Worm (Caenorhabditis elegans) whole organism, L2 larva: ENCODE measurements around the gene srbc-1.
A peak's percentile ranks its signal among the peaks of the same experiment; 100 is the strongest.

Experiments
- C34F6.9 ChIP-seq: fragments of 150-350 bp; optimal IDR thresholded peaks from 2 replicates; lab custom pipeline; 2014; ENCODE audit warnings: missing biosample characterization, missing genetic modification characterization
- F13H6.1 ChIP-seq: sonication (generic microtip); optimal IDR thresholded peaks from 2 replicates; lab custom pipeline; 2016; ENCODE audit warnings: missing genetic modification characterization, missing compliant biosample characterization
- Y55F3AM.14 ChIP-seq: fragments of 200-800 bp; sonication (Bioruptor generic); optimal IDR thresholded peaks from 2 replicates; lab custom pipeline; 2018; ENCODE audit warnings: mild to moderate bottlenecking, missing genetic modification characterization, missing compliant biosample characterization
- ZK546.5 ChIP-seq: sonication (generic microtip); optimal IDR thresholded peaks from 2 replicates; lab custom pipeline; 2017; ENCODE audit warnings: missing biosample characterization, missing genetic modification characterization
- alr-1 ChIP-seq: fragments of 150-350 bp; optimal IDR thresholded peaks from 2 replicates; lab custom pipeline; 2014; ENCODE audit warnings: missing biosample characterization, missing genetic modification characterization
- aly-2 ChIP-seq: fragments of 150-350 bp; optimal IDR thresholded peaks from 2 replicates; lab custom pipeline; 2014; ENCODE audit warnings: missing biosample characterization, missing genetic modification characterization
- ama-1 ChIP-seq: fragments of 150-350 bp; optimal IDR thresholded peaks from 2 replicates; lab custom pipeline; 2018; ENCODE audit warnings: inconsistent platforms
- blmp-1 ChIP-seq: sonication (generic microtip); optimal IDR thresholded peaks from 2 replicates; lab custom pipeline; 2017; ENCODE audit warnings: missing genetic modification characterization, mild to moderate bottlenecking, missing compliant biosample characterization, antibody characterized with exemption, moderate library complexity; ENCODE audit not compliant: insufficient read depth
- ceh-16 ChIP-seq: fragments of 150-350 bp; optimal IDR thresholded peaks from 2 replicates; lab custom pipeline; 2014; ENCODE audit warnings: missing biosample characterization, missing genetic modification characterization
- ceh-82 ChIP-seq: fragments of 150-350 bp; optimal IDR thresholded peaks from 2 replicates; lab custom pipeline; 2014; ENCODE audit warnings: missing biosample characterization, missing genetic modification characterization
- crh-2 ChIP-seq: sonication (generic microtip); optimal IDR thresholded peaks from 2 replicates; lab custom pipeline; 2017; ENCODE audit warnings: missing biosample characterization, missing genetic modification characterization
- dmd-4 ChIP-seq: sonication (generic microtip); optimal IDR thresholded peaks from 2 replicates; lab custom pipeline; 2017; ENCODE audit warnings: missing biosample characterization, missing genetic modification characterization
- egl-27 ChIP-seq: sonication (generic microtip); optimal IDR thresholded peaks from 3 replicates; lab custom pipeline; 2017; ENCODE audit warnings: missing biosample characterization, missing genetic modification reagents, missing genetic modification characterization
- elt-1 ChIP-seq: fragments of 150-350 bp; optimal IDR thresholded peaks from 2 replicates; lab custom pipeline; 2014; ENCODE audit warnings: missing biosample characterization, missing genetic modification characterization
- elt-3 ChIP-seq: sonication (generic microtip); optimal IDR thresholded peaks from 2 replicates; lab custom pipeline; 2017; ENCODE audit warnings: missing biosample characterization, missing genetic modification characterization
- fos-1 ChIP-seq: fragments of 150-350 bp; optimal IDR thresholded peaks from 2 replicates; lab custom pipeline; 2014; ENCODE audit warnings: missing biosample characterization, missing genetic modification characterization
- lin-11 ChIP-seq: fragments of 150-350 bp; sonication (generic microtip); optimal IDR thresholded peaks from 2 replicates; lab custom pipeline; 2014; ENCODE audit warnings: missing biosample characterization, missing genetic modification characterization, inconsistent platforms, mixed read lengths
- lin-13 ChIP-seq: fragments of 150-350 bp; optimal IDR thresholded peaks from 2 replicates; lab custom pipeline; 2014; ENCODE audit warnings: missing biosample characterization, missing genetic modification reagents, missing genetic modification characterization
- lsy-2 ChIP-seq, 2 experiments: fragments of 150-350 bp in 1 of 2; sonication (generic microtip) in 1 of 2; optimal IDR thresholded peaks; 2 replicates each; lab custom pipeline; 2014 to 2017; ENCODE audit warnings: missing biosample characterization in 2 of 2, missing genetic modification characterization in 2 of 2
- mab-5 ChIP-seq: fragments of 150-350 bp; optimal IDR thresholded peaks from 2 replicates; lab custom pipeline; 2014; ENCODE audit warnings: missing biosample characterization, missing genetic modification characterization
- mbf-1 ChIP-seq: sonication (generic microtip); optimal IDR thresholded peaks from 2 replicates; lab custom pipeline; 2017; ENCODE audit warnings: missing biosample characterization, missing genetic modification characterization
- mdl-1 ChIP-seq, 2 experiments: fragments of 150-350 bp in 1 of 2; sonication (generic microtip) in 1 of 2; optimal IDR thresholded peaks; 2 replicates each; lab custom pipeline; 2017; ENCODE audit warnings: missing biosample characterization in 2 of 2, missing genetic modification characterization in 2 of 2
- nhr-10 ChIP-seq: sonication (generic microtip); optimal IDR thresholded peaks from 2 replicates; lab custom pipeline; 2017; ENCODE audit warnings: missing biosample characterization, missing genetic modification characterization
- nhr-11 ChIP-seq: fragments of 150-350 bp; optimal IDR thresholded peaks from 2 replicates; lab custom pipeline; 2014; ENCODE audit warnings: missing biosample characterization, missing genetic modification characterization
- nhr-12 ChIP-seq: fragments of 150-350 bp; optimal IDR thresholded peaks from 2 replicates; lab custom pipeline; 2014; ENCODE audit warnings: missing biosample characterization, missing genetic modification characterization
- nhr-237 ChIP-seq: fragments of 150-350 bp; optimal IDR thresholded peaks from 2 replicates; lab custom pipeline; 2014; ENCODE audit warnings: missing biosample characterization, missing genetic modification characterization
- nhr-25 ChIP-seq: fragments of 150-350 bp; sonication (generic microtip); optimal IDR thresholded peaks from 3 replicates; lab custom pipeline; 2014; ENCODE audit warnings: missing biosample characterization, missing genetic modification characterization
- nhr-6 ChIP-seq: fragments of 150-350 bp; optimal IDR thresholded peaks from 2 replicates; lab custom pipeline; 2014; ENCODE audit warnings: missing biosample characterization, missing genetic modification characterization
- nhr-77 ChIP-seq: fragments of 150-350 bp; optimal IDR thresholded peaks from 2 replicates; lab custom pipeline; 2014; ENCODE audit warnings: missing biosample characterization, missing genetic modification characterization
- peb-1 ChIP-seq: fragments of 150-350 bp; optimal IDR thresholded peaks from 2 replicates; lab custom pipeline; 2014; ENCODE audit warnings: missing biosample characterization, missing genetic modification characterization
- sem-4 ChIP-seq: fragments of 150-350 bp; optimal IDR thresholded peaks from 2 replicates; lab custom pipeline; 2014; ENCODE audit warnings: missing biosample characterization, missing genetic modification reagents, missing genetic modification characterization
- sma-9 ChIP-seq, 2 experiments: fragments of 150-350 bp in 1 of 2; sonication (generic microtip) in 1 of 2; optimal IDR thresholded peaks; 2 replicates each; lab custom pipeline; 2014 to 2016; ENCODE audit warnings: missing genetic modification characterization in 2 of 2, mild to moderate bottlenecking in 1 of 2, missing biosample characterization in 1 of 2, missing compliant biosample characterization in 1 of 2, missing genetic modification reagents in 1 of 2, moderate library complexity in 1 of 2
- snpc-4 ChIP-seq: fragments of 150-350 bp; optimal IDR thresholded peaks from 2 replicates; lab custom pipeline; 2014; ENCODE audit warnings: missing biosample characterization, missing genetic modification characterization
- unc-55 ChIP-seq: fragments of 150-350 bp; sonication (generic microtip); optimal IDR thresholded peaks from 3 replicates; lab custom pipeline; 2014; ENCODE audit warnings: missing biosample characterization, missing genetic modification reagents, missing genetic modification characterization
- unc-62 ChIP-seq: fragments of 150-350 bp; optimal IDR thresholded peaks from 2 replicates; lab custom pipeline; 2014; ENCODE audit warnings: missing biosample characterization, missing genetic modification reagents, missing genetic modification characterization
- zag-1 ChIP-seq: fragments of 150-350 bp; optimal IDR thresholded peaks from 2 replicates; lab custom pipeline; 2014; ENCODE audit warnings: missing biosample characterization, missing genetic modification characterization
- ztf-1 ChIP-seq: fragments of 200-800 bp; sonication (Bioruptor generic); conservative IDR thresholded peaks from 2 replicates; pipeline ENCODE4 v1.3.6; 2022; ENCODE audit warnings: missing genetic modification characterization, missing compliant biosample characterization
- ztf-11 ChIP-seq: sonication (generic microtip); optimal IDR thresholded peaks from 2 replicates; lab custom pipeline; 2017; ENCODE audit warnings: missing biosample characterization, missing genetic modification characterization
- ztf-4 ChIP-seq: fragments of 150-350 bp; optimal IDR thresholded peaks from 2 replicates; lab custom pipeline; 2014; ENCODE audit warnings: missing biosample characterization, missing genetic modification characterization

The srbc-1 gene

DNA sequence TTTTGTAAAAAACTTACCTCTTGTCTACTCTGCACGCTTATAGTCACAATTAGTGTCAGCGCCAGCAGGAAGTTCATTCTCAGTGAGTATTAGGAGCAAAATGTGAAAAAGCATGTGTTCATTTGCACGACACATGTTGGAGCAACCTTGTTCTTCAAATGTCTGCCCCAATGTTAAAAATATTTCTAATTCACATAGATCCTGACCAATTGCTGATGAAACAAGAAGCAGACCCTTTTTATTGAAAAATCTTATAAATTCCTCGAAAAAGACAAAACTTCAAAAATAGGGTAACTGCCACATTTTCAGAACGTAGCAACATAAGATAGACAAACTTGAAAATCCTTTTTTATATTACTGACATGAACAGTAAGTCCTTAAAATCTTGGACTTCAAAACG, 22.4 kb upstream of the srbc-1 start, which contains the start of gene C17B7.8:
Gene C17B7.8, minus strand, starts transcription at position 101 of the 400 bp plus-strand sequence.
- TF ChIP-seq peb-1 (tag; lab: Kevin White, UChicago) (no peak), fos-1 (tag; lab: Kevin White, UChicago) (no peak), crh-2 (tag; lab: Kevin White, UChicago) (no peak), dmd-4 (tag; lab: Kevin White, UChicago) (no peak), sma-9 (GFP tag; optimal IDR thresholded peaks at IDR 0.05; lab: Kevin White, UChicago) (no peak), sma-9 (tag; optimal IDR thresholded peaks at IDR 0.05; lab: Kevin White, UChicago) (no peak), ZK546.5 (no peak)

DNA sequence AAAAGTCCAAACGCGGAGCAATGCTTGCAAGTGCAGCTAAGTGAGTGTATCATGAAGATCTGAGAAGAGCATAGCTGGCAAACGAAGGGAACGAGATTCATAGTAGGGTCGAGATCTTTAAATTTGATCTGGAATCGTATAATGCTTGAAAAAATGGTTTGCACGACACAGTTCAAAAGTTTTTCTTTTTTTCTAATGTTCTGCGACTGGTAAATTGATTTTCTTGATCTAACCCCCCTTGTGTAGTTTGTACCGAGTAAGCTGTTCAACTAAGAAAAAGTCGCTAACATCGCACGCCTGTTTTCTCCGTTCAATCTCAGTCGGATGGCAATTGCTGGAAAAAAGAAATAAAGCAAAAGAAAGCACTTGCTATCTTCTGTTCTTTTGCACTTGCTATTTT, 18.6 kb upstream of the srbc-1 start, which contains the start of gene C17B7.14:
Gene C17B7.14, minus strand, starts transcription at position 101 of the 400 bp plus-strand sequence.
- TF ChIP-seq aly-2 (tag; lab: Kevin White, UChicago), result no peak
- no peak for TF ChIP-seq crh-2 (tag; lab: Kevin White, UChicago)
- no peak for TF ChIP-seq nhr-11 (tag; lab: Kevin White, UChicago)
- no peak for TF ChIP-seq F13H6.1
- no peak for TF ChIP-seq sma-9 (GFP tag; optimal IDR thresholded peaks at IDR 0.05; lab: Kevin White, UChicago)
- no peak for TF ChIP-seq sma-9 (tag; optimal IDR thresholded peaks at IDR 0.05; lab: Kevin White, UChicago)
- TF ChIP-seq C34F6.9 (tag; lab: Kevin White, UChicago), result no peak
- no peak for TF ChIP-seq nhr-237 (tag; lab: Kevin White, UChicago)
- no peak for TF ChIP-seq sem-4 (tag; lab: Kevin White, UChicago)
- no peak for TF ChIP-seq mab-5 (tag; lab: Kevin White, UChicago)
- no peak for TF ChIP-seq lsy-2 (tag; optimal IDR thresholded peaks at IDR 0.05; lab: Kevin White, UChicago)
- no peak for TF ChIP-seq nhr-25
- no peak for TF ChIP-seq nhr-6 (tag; lab: Kevin White, UChicago)
- TF ChIP-seq unc-62, result no peak
- TF ChIP-seq mbf-1, result no peak
- no peak for TF ChIP-seq elt-3 (tag; lab: Kevin White, UChicago)
- no peak for TF ChIP-seq dmd-4 (tag; lab: Kevin White, UChicago)
- TF ChIP-seq nhr-12 (tag; lab: Kevin White, UChicago), result no peak
- no peak for TF ChIP-seq mdl-1 (tag; optimal IDR thresholded peaks at IDR 0.05; lab: Kevin White, UChicago)

DNA sequence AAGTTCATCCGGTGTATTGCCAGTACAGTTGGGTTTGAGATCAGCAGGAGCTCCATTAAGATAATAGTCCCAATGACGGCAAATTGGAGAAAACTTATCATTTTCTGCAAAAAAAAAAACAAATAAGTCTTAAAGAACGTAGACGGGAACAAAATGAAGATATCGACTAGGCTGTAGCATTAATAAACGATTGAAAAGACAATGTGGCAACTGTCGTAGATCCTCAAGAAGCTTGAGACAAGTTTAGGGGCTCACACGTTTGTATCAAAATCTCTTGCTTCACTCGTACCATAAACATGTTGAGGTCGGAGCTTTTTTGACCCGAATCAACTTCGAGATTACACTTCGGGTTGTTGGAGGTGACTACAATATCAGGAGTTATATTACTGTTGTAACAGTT, 18.2 kb upstream of the srbc-1 start, which contains the start of gene F35F10.14:
Gene F35F10.14, minus strand, starts transcription at position 101 of the 400 bp plus-strand sequence.
- TF ChIP-seq lin-11 (tag; lab: Kevin White, UChicago), result no peak
- TF ChIP-seq crh-2 (tag; lab: Kevin White, UChicago), result no peak
- TF ChIP-seq unc-55 (GFP tag; lab: Kevin White, UChicago), result no peak
- TF ChIP-seq zag-1 (tag; lab: Kevin White, UChicago), result no peak

DNA sequence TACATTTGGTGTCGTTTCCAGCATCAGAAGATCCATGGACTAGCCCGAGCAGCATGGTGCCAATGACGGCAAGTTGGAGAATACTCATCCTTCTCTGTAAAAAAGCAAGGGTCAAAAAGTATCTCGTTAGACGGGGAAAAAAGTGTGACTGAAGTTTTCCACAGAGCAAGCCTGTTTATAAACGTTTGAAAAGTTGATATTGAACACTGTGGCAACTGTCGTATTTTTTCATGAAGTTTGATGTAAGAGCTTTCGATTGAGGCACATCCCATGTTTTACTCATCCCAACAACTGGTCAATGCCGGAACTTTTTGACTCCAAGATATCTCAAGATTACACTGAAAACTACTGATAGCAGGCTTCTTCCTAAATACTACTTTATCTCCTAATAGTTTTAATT, 17.2 kb upstream of the srbc-1 start, which contains the start of gene F35F10.13:
Gene F35F10.13, minus strand, starts transcription at position 101 of the 400 bp plus-strand sequence.
- TF ChIP-seq elt-1, result no peak
- TF ChIP-seq ceh-16 (tag; lab: Kevin White, UChicago), result no peak
- no peak for TF ChIP-seq alr-1 (tag; lab: Kevin White, UChicago)
- no peak for TF ChIP-seq nhr-6 (tag; lab: Kevin White, UChicago)
- no peak for TF ChIP-seq nhr-11 (tag; lab: Kevin White, UChicago)
- TF ChIP-seq nhr-237 (tag; lab: Kevin White, UChicago), result no peak

DNA sequence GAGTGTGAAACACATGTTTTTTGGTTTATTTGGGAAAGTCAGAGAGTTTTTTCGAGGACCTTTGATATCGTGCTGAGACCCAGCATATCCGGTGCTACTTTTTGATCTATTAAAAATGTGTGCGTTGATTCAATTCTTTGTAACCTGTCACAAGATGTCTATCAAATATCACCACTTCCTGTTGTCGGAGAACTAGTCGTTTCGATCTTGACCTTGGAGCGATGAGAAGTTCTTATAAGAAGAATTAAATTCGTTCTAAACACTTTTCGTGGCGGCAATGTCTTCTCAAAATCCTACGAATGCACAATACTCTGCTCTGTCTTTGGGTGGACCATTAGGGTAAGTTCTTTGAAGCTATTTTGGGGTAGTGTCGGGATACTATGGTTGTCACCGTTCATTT, 14.3 kb upstream of the srbc-1 start, which contains the start of gene F35F10.1:
Gene F35F10.1, plus strand, starts transcription at position 200 of the 400 bp plus-strand sequence.
- TF ChIP-seq elt-3 (tag; lab: Kevin White, UChicago), result no peak
- peak; percentile 70 for TF ChIP-seq sma-9 (GFP tag; optimal IDR thresholded peaks at IDR 0.05; lab: Kevin White, UChicago)
- TF ChIP-seq sma-9 (tag; optimal IDR thresholded peaks at IDR 0.05; lab: Kevin White, UChicago), result no peak

DNA sequence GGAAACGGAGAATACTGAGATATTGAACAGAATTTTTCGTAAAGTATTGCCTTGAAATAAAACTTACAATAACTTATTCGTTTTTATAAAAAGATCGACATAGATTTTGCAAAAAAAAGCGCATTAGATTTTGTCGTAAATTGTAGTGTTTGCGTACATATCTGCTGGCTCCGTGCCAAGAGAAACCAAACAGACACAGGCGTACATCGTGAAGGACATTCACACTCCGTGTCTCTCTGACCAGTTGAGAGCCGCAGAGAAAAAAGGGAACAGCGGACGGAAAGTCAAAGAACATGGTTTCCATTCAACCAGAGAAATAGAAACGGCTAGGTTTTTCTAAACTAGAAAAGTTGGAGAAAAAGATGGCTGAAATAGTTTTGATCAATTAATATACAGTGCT, 13.5 kb upstream of the srbc-1 start, which contains the start of gene arrd-19:
Gene arrd-19, minus strand, starts transcription at position 209 of the 400 bp plus-strand sequence.
- TF ChIP-seq nhr-11 (tag; lab: Kevin White, UChicago) (no peak), lin-13 (GFP tag; lab: Kevin White, UChicago) (peak; percentile 76), nhr-12 (tag; lab: Kevin White, UChicago) (no peak), nhr-77 (tag; lab: Kevin White, UChicago) (no peak), fos-1 (tag; lab: Kevin White, UChicago) (peak; percentile 72), ZK546.5 (no peak), mab-5 (tag; lab: Kevin White, UChicago) (no peak), blmp-1 (peak; percentile 68), ztf-11 (tag; lab: Kevin White, UChicago) (no peak), egl-27 (tag; lab: Kevin White, UChicago) (peak; percentile 78), ztf-4 (tag; lab: Kevin White, UChicago) (peak; percentile 40), nhr-25 (peak; percentile 84), Y55F3AM.14 (GFP tag; lab: Kevin White, UChicago) (no peak), zag-1 (tag; lab: Kevin White, UChicago) (peak; percentile 64), elt-3 (tag; lab: Kevin White, UChicago) (no peak), lin-11 (tag; lab: Kevin White, UChicago) (peak; percentile 24), F13H6.1 (peak; percentile 91), nhr-10 (tag; lab: Kevin White, UChicago) (no peak), ceh-82 (no peak), ceh-16 (tag; lab: Kevin White, UChicago) (no peak), ztf-1 (GFP tag; lab: Robert Waterston, UW) (no peak), C34F6.9 (tag; lab: Kevin White, UChicago) (peak; percentile 91), ama-1 (lab: Kevin White, UChicago) (no peak), snpc-4 (peak; percentile 31), alr-1 (tag; lab: Kevin White, UChicago) (no peak), sem-4 (tag; lab: Kevin White, UChicago) (peak; percentile 64), elt-1 (no peak)
